Fruit fly (Drosophila melanogaster) whole organism, wandering third instar larva: ENCODE measurements around the gene roq.

Experiments used
- Abd-B ChIP-seq: fragments of >200 bp; optimal IDR thresholded peaks from 2 replicates; lab custom pipeline; 2017; ENCODE audit warnings: missing biosample characterization, missing genetic modification characterization
- CG32264 ChIP-seq: fragments of 200-800 bp; sonication (Bioruptor generic); optimal IDR thresholded peaks from 2 replicates; lab custom pipeline; 2016; ENCODE audit warnings: missing biosample characterization, missing genetic modification characterization
- CG9705 ChIP-seq: fragments of 200-800 bp; sonication (Bioruptor generic); optimal IDR thresholded peaks from 2 replicates; lab custom pipeline; 2018; ENCODE audit warnings: missing biosample characterization, mild to moderate bottlenecking, missing genetic modification characterization
- CrebA ChIP-seq: fragments of 200-800 bp; sonication (Bioruptor generic); optimal IDR thresholded peaks from 2 replicates; lab custom pipeline; 2016; ENCODE audit warnings: missing biosample characterization, mild to moderate bottlenecking, missing genetic modification characterization, borderline replicate concordance
- Dfd ChIP-seq: fragments of >200 bp; optimal IDR thresholded peaks from 2 replicates; lab custom pipeline; 2017; ENCODE audit warnings: missing biosample characterization, missing genetic modification characterization
- Dif ChIP-seq: fragments of 200-275, 200-300 bp; sonication (Bioruptor generic); optimal IDR thresholded peaks from 2 replicates; lab custom pipeline; 2018; ENCODE audit warnings: missing biosample characterization, missing genetic modification characterization; ENCODE audit not compliant: partially characterized antibody
- GATAd ChIP-seq: sonication (Bioruptor generic); optimal IDR thresholded peaks from 2 replicates; lab custom pipeline; 2016; ENCODE audit warnings: missing biosample characterization, missing genetic modification characterization
- HLH106 ChIP-seq: fragments of 200-800 bp; optimal IDR thresholded peaks from 3 replicates; lab custom pipeline; 2019; ENCODE audit warnings: missing biosample characterization, mild to moderate bottlenecking, missing genetic modification characterization, moderate library complexity
- Hnf4 ChIP-seq: fragments of 200-800 bp; sonication (Bioruptor generic); optimal IDR thresholded peaks from 2 replicates; lab custom pipeline; 2016; ENCODE audit warnings: missing biosample characterization, mild to moderate bottlenecking, missing genetic modification characterization
- Hr78 ChIP-seq: fragments of >200 bp; optimal IDR thresholded peaks from 2 replicates; lab custom pipeline; 2017; ENCODE audit warnings: missing biosample characterization, missing genetic modification characterization
- Hr83 ChIP-seq: fragments of 200-300 bp; sonication (Bioruptor generic); optimal IDR thresholded peaks from 2 replicates; lab custom pipeline; 2016; ENCODE audit warnings: missing biosample characterization, mild to moderate bottlenecking, missing genetic modification characterization, moderate library complexity; ENCODE audit not compliant: poor library complexity, severe bottlenecking
- Jra ChIP-seq: sonication (Bioruptor generic); optimal IDR thresholded peaks from 2 replicates; lab custom pipeline; 2016; ENCODE audit warnings: missing biosample characterization, missing genetic modification characterization
- Mio ChIP-seq: sonication (Bioruptor generic); optimal IDR thresholded peaks from 2 replicates; lab custom pipeline; 2016; ENCODE audit warnings: missing biosample characterization, missing genetic modification characterization
- Myc ChIP-seq: fragments of >200 bp; optimal IDR thresholded peaks from 2 replicates; lab custom pipeline; 2017
- N ChIP-seq: fragments of >200 bp; optimal IDR thresholded peaks from 2 replicates; lab custom pipeline; 2018; ENCODE audit warnings: missing biosample characterization, missing external identifiers, missing genetic modification characterization
- OdsH ChIP-seq: fragments of 200-800 bp; sonication (Bioruptor generic); optimal IDR thresholded peaks from 2 replicates; lab custom pipeline; 2016; ENCODE audit warnings: missing biosample characterization, mild to moderate bottlenecking, missing genetic modification characterization
- Rel ChIP-seq, 2 experiments: fragments of 200-800 bp; sonication (Bioruptor generic) in 1 of 2; optimal IDR thresholded peaks; 2 replicates in 1 of 2; 3 replicates in 1 of 2; lab custom pipeline; 2016 to 2019; ENCODE audit warnings: mild to moderate bottlenecking in 2 of 2, missing biosample characterization in 2 of 2, missing genetic modification characterization in 2 of 2, moderate library complexity in 1 of 2
- Sp1 ChIP-seq: fragments of 200-800 bp; sonication (Bioruptor generic); optimal IDR thresholded peaks from 3 replicates; lab custom pipeline; 2019; ENCODE audit warnings: missing biosample characterization, mild to moderate bottlenecking, missing genetic modification characterization, moderate library complexity
- Vsx2 ChIP-seq: fragments of 200-300, 225-300 bp; sonication (Bioruptor generic); optimal IDR thresholded peaks from 2 replicates; lab custom pipeline; 2018; ENCODE audit warnings: missing biosample characterization, missing genetic modification characterization; ENCODE audit not compliant: partially characterized antibody
- br ChIP-seq: fragments of 200-800 bp; sonication (Bioruptor generic); optimal IDR thresholded peaks from 2 replicates; lab custom pipeline; 2016; ENCODE audit warnings: missing biosample characterization, missing genetic modification characterization
- brk ChIP-seq: fragments of 200-800 bp; sonication (Bioruptor generic); optimal IDR thresholded peaks from 2 replicates; lab custom pipeline; 2016; ENCODE audit warnings: missing biosample characterization, mild to moderate bottlenecking, missing genetic modification characterization
- dl ChIP-seq, 2 experiments: fragments of 175-275, 200-275 bp in 1 of 2; fragments of 200-275 bp in 1 of 2; sonication (Bioruptor generic); optimal IDR thresholded peaks; lab custom pipeline; 2018; ENCODE audit warnings: mild to moderate bottlenecking in 2 of 2, missing biosample characterization in 2 of 2, missing genetic modification characterization in 2 of 2, moderate library complexity in 2 of 2; ENCODE audit not compliant: partially characterized antibody in 2 of 2, insufficient read depth in 1 of 2
- dmrt93B ChIP-seq: fragments of 200-800 bp; sonication (Bioruptor generic); optimal IDR thresholded peaks from 2 replicates; lab custom pipeline; 2018; ENCODE audit warnings: missing biosample characterization, mild to moderate bottlenecking, missing genetic modification characterization
- dsf ChIP-seq: sonication (Bioruptor generic); optimal IDR thresholded peaks from 2 replicates; lab custom pipeline; 2016; ENCODE audit warnings: missing biosample characterization, missing genetic modification characterization, borderline replicate concordance
- ey ChIP-seq: fragments of 200-800 bp; sonication (Bioruptor generic); optimal IDR thresholded peaks from 2 replicates; lab custom pipeline; 2016; ENCODE audit warnings: missing biosample characterization, missing genetic modification characterization
- foxo ChIP-seq, 2 experiments: fragments of 200-800 bp; sonication (Bioruptor generic); optimal IDR thresholded peaks; 2 replicates in 1 of 2; 3 replicates in 1 of 2; lab custom pipeline; 2016 to 2017; ENCODE audit warnings: missing biosample characterization in 2 of 2, missing genetic modification characterization in 2 of 2
- fru ChIP-seq: fragments of 200-800 bp; sonication (Bioruptor generic); optimal IDR thresholded peaks from 3 replicates; lab custom pipeline; 2016; ENCODE audit warnings: missing biosample characterization, mild to moderate bottlenecking, missing genetic modification characterization
- h ChIP-seq: fragments of 200-800 bp; sonication (Bioruptor generic); optimal IDR thresholded peaks from 3 replicates; lab custom pipeline; 2016; ENCODE audit warnings: missing biosample characterization, mild to moderate bottlenecking, missing genetic modification characterization
- jim ChIP-seq: fragments of 175-275, 200-325 bp; sonication (Bioruptor generic); optimal IDR thresholded peaks from 2 replicates; lab custom pipeline; 2016; ENCODE audit warnings: missing biosample characterization, mild to moderate bottlenecking, missing genetic modification characterization
- lola ChIP-seq: fragments of >200 bp; optimal IDR thresholded peaks from 2 replicates; lab custom pipeline; 2017; ENCODE audit warnings: missing biosample characterization, missing genetic modification characterization
- pan ChIP-seq: fragments of >200 bp; optimal IDR thresholded peaks from 2 replicates; lab custom pipeline; 2017
- psq ChIP-seq: fragments of 200-800 bp; sonication (Bioruptor generic); optimal IDR thresholded peaks from 3 replicates; lab custom pipeline; 2017; ENCODE audit warnings: missing biosample characterization, mild to moderate bottlenecking, missing genetic modification characterization, moderate library complexity
- rgr ChIP-seq: fragments of 200-800 bp; sonication (Bioruptor generic); optimal IDR thresholded peaks from 3 replicates; lab custom pipeline; 2016; ENCODE audit warnings: missing biosample characterization, mild to moderate bottlenecking, missing genetic modification characterization
- sage ChIP-seq: fragments of 200-800 bp; sonication (Bioruptor generic); optimal IDR thresholded peaks from 2 replicates; lab custom pipeline; 2016; ENCODE audit warnings: missing biosample characterization, mild to moderate bottlenecking, missing genetic modification characterization
- sv ChIP-seq: fragments of 200-800 bp; sonication (Bioruptor generic); optimal IDR thresholded peaks from 3 replicates; lab custom pipeline; 2016; ENCODE audit warnings: missing biosample characterization, missing genetic modification characterization
- tai ChIP-seq: sonication (Bioruptor generic); optimal IDR thresholded peaks from 2 replicates; lab custom pipeline; 2016; ENCODE audit warnings: missing biosample characterization, missing genetic modification characterization
- usp ChIP-seq: fragments of >200 bp; optimal IDR thresholded peaks from 2 replicates; lab custom pipeline; 2017; ENCODE audit warnings: missing biosample characterization, missing genetic modification characterization
- woc ChIP-seq: sonication (Bioruptor generic); optimal IDR thresholded peaks from 2 replicates; lab custom pipeline; 2016; ENCODE audit warnings: missing biosample characterization, mild to moderate bottlenecking, missing genetic modification characterization

roq gene

DNA sequence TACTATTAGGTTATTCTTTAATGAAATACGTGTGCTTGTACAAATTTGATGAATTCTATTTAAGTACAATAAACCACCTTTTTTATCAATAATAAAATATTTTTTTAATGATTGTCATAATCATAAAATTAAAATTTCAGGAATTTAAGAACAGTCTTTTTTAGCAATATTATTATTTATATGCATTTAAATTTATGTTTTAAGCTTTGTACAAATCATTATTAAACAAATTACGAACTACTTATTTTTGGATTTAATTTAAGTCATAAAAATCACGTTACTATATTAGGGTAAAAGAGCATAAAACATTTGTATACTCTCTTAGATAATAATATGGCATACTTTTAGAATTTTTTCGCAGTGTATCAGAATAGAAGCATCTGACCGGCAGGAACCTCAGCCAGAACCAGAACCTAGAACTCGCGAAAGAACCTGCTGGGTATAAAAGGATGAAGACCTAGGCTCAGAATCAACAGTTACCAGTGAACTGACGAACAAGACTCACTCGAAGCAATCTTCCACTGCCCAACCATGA, 16.2 kb downstream of the roq start, which contains the start of gene Cpr72Ea:
Cpr72Ea (plus strand) TSS at position 485 of the 535 bp plus-strand sequence.
- no peak for TF ChIP-seq CrebA (GFP tag; lab: Kevin White, UChicago)
- no peak for TF ChIP-seq Jra
- TF ChIP-seq ey (GFP tag; lab: Kevin White, UChicago): no peak
- no peak for TF ChIP-seq tai (GFP tag; lab: Kevin White, UChicago)
- no peak for TF ChIP-seq dmrt93B (GFP tag; lab: Kevin White, UChicago)
- TF ChIP-seq Dfd (GFP tag; lab: Kevin White, UChicago): no peak
- no peak for TF ChIP-seq brk (GFP tag; lab: Kevin White, UChicago)

- TF ChIP-seq dl (GFP tag; optimal IDR thresholded peaks at IDR 0.05; lab: Kevin White, UChicago; ENCODE audit: insufficient read depth in 1 of 2, partially characterized antibody in 2 of 2): no peak
- no peak for TF ChIP-seq jim
- no peak for TF ChIP-seq sage (GFP tag; lab: Kevin White, UChicago)
- TF ChIP-seq Mio (GFP tag; lab: Kevin White, UChicago): no peak
- TF ChIP-seq lola: no peak
- TF ChIP-seq Myc (lab: Kevin White, UChicago): no peak
- TF ChIP-seq h (GFP tag; lab: Kevin White, UChicago): peak; percentile 69
- TF ChIP-seq fru (GFP tag; lab: Kevin White, UChicago): peak; percentile 73
- no peak for TF ChIP-seq N (GFP tag; lab: Kevin White, UChicago)
- peak; percentile 56 for TF ChIP-seq rgr (GFP tag; lab: Kevin White, UChicago)
- peak in 1 of 2 experiments; percentile 61 for TF ChIP-seq foxo (GFP tag; optimal IDR thresholded peaks at IDR 0.05; lab: Kevin White, UChicago)
- peak; percentile 57 for TF ChIP-seq ey (GFP tag; lab: Kevin White, UChicago)
- no peak for TF ChIP-seq brk (GFP tag; lab: Kevin White, UChicago)
- TF ChIP-seq dsf (GFP tag; lab: Kevin White, UChicago): no peak
- TF ChIP-seq Sp1: peak; percentile 78
- TF ChIP-seq Rel (GFP tag; optimal IDR thresholded peaks at IDR 0.05; lab: Kevin White, UChicago): no peak
- no peak for TF ChIP-seq Rel (tag; optimal IDR thresholded peaks at IDR 0.05; lab: Kevin White, UChicago)
- no peak for TF ChIP-seq pan (lab: Kevin White, UChicago)
- no peak for TF ChIP-seq sv (GFP tag; lab: Kevin White, UChicago)
- TF ChIP-seq dmrt93B (GFP tag; lab: Kevin White, UChicago): peak; percentile 25
- TF ChIP-seq tai (GFP tag; lab: Kevin White, UChicago): no peak
- TF ChIP-seq br (GFP tag; lab: Kevin White, UChicago): peak; percentile 51
- no peak for TF ChIP-seq Hnf4 (GFP tag; lab: Kevin White, UChicago)
- TF ChIP-seq CrebA (GFP tag; lab: Kevin White, UChicago): no peak
- TF ChIP-seq Dfd (GFP tag; lab: Kevin White, UChicago): no peak
- TF ChIP-seq Hr78 (GFP tag; lab: Kevin White, UChicago): no peak
- TF ChIP-seq psq: peak; percentile 53
- peak; percentile 74 for TF ChIP-seq HLH106
- TF ChIP-seq OdsH (GFP tag; lab: Kevin White, UChicago): peak; percentile 59
- no peak for TF ChIP-seq Abd-B (GFP tag; lab: Kevin White, UChicago)
- TF ChIP-seq CG9705: peak; percentile 15
- TF ChIP-seq Dif: no peak
- TF ChIP-seq Hr83: no peak
- no peak for TF ChIP-seq CG32264 (GFP tag; lab: Kevin White, UChicago)
- no peak for TF ChIP-seq Vsx2 (GFP tag; lab: Kevin White, UChicago)
- no peak for TF ChIP-seq GATAd
- no peak for TF ChIP-seq Jra
- no peak for TF ChIP-seq usp (GFP tag; lab: Kevin White, UChicago)
- TF ChIP-seq woc: peak; percentile 35
Measured at dm6 chr3L:16361200-16361815, 17.1 kb downstream of the roq start.
